Fruit fly (Drosophila melanogaster) whole organism, embryonic: ENCODE data around the gene sinu.

Experiments used
- B-H2 ChIP-seq: fragments of 200-800 bp; sonication (Bioruptor generic); optimal IDR thresholded peaks from 2 replicates; lab custom pipeline; 2018; ENCODE audit warnings: missing biosample characterization, mild to moderate bottlenecking, missing genetic modification characterization
- Bdp1 ChIP-seq: fragments of 200-800 bp; sonication (Bioruptor generic); optimal IDR thresholded peaks from 3 replicates; lab custom pipeline; 2016; ENCODE audit warnings: missing biosample characterization, missing genetic modification characterization
- CG11398 ChIP-seq: fragments of 200-800 bp; sonication (Bioruptor generic); optimal IDR thresholded peaks from 2 replicates; lab custom pipeline; 2016; ENCODE audit warnings: missing biosample characterization, missing genetic modification characterization
- CG15269 ChIP-seq: fragments of 200-800 bp; sonication (Bioruptor generic); optimal IDR thresholded peaks from 2 replicates; lab custom pipeline; 2018; ENCODE audit warnings: missing biosample characterization, mild to moderate bottlenecking, missing genetic modification characterization, moderate library complexity
- CG15514 ChIP-seq: fragments of 200-800 bp; sonication (Bioruptor generic); optimal IDR thresholded peaks from 3 replicates; lab custom pipeline; 2017; ENCODE audit warnings: missing biosample characterization, missing genetic modification characterization, mild to moderate bottlenecking, moderate library complexity, missing genetic modification reagents
- CG16815 ChIP-seq: fragments of 200-800 bp; sonication (Bioruptor generic); optimal IDR thresholded peaks from 3 replicates; lab custom pipeline; 2017; ENCODE audit warnings: missing biosample characterization, mild to moderate bottlenecking, missing genetic modification characterization
- CG17328 ChIP-seq: fragments of 200-800 bp; sonication (Bioruptor generic); IDR thresholded peaks from 2 replicates; pipeline ENCODE4 v1.3.6; 2022; ENCODE audit warnings: missing biosample characterization, missing genetic modification characterization
- CG17912 ChIP-seq: fragments of 200-800 bp; sonication (Bioruptor generic); optimal IDR thresholded peaks from 2 replicates; lab custom pipeline; 2018; ENCODE audit warnings: missing biosample characterization, mild to moderate bottlenecking, missing genetic modification characterization
- CG2712 ChIP-seq: fragments of 200-800 bp; optimal IDR thresholded peaks from 3 replicates; lab custom pipeline; 2019; ENCODE audit warnings: missing biosample characterization, mild to moderate bottlenecking, missing genetic modification characterization, moderate library complexity
- CG3281 ChIP-seq: fragments of 200-800 bp; sonication (Bioruptor generic); optimal IDR thresholded peaks from 3 replicates; lab custom pipeline; 2017; ENCODE audit warnings: missing biosample characterization, mild to moderate bottlenecking, missing genetic modification characterization
- CG3995 ChIP-seq: fragments of 200-800 bp; sonication (Bioruptor generic); optimal IDR thresholded peaks from 3 replicates; lab custom pipeline; 2016; ENCODE audit warnings: missing biosample characterization, missing genetic modification characterization
- CG6791 ChIP-seq: fragments of 200-800 bp; sonication (Bioruptor generic); IDR thresholded peaks from 3 replicates; pipeline ENCODE4 v1.3.6; 2022; ENCODE audit warnings: missing biosample characterization, missing genetic modification characterization; ENCODE audit not compliant: partially characterized antibody
- CG8089 ChIP-seq: fragments of 200-800 bp; sonication (Bioruptor generic); optimal IDR thresholded peaks from 3 replicates; lab custom pipeline; 2016; ENCODE audit warnings: missing biosample characterization, missing genetic modification characterization
- CG8765 ChIP-seq: fragments of 200-800 bp; sonication (Bioruptor generic); IDR thresholded peaks from 2 replicates; pipeline ENCODE4 v1.3.6; 2022; ENCODE audit warnings: missing biosample characterization, missing genetic modification characterization
- CoRest ChIP-seq: fragments of 200-800 bp; sonication (Bioruptor generic); optimal IDR thresholded peaks from 3 replicates; lab custom pipeline; 2018; ENCODE audit warnings: missing biosample characterization, mild to moderate bottlenecking, missing genetic modification characterization, moderate library complexity
- D19B ChIP-seq: fragments of 200-800 bp; sonication (Bioruptor generic); optimal IDR thresholded peaks from 2 replicates; lab custom pipeline; 2017; ENCODE audit warnings: missing biosample characterization, mild to moderate bottlenecking, missing genetic modification characterization
- Dip2 ChIP-seq: fragments of 200-800 bp; sonication (Bioruptor generic); IDR thresholded peaks from 2 replicates; pipeline ENCODE4 v1.3.6; 2022; ENCODE audit warnings: missing biosample characterization, missing genetic modification characterization
- Drgx ChIP-seq: fragments of 200-800 bp; sonication (Bioruptor generic); IDR thresholded peaks from 2 replicates; pipeline ENCODE4 v1.3.6; 2022; ENCODE audit warnings: missing biosample characterization, missing genetic modification characterization
- Ets65A ChIP-seq: fragments of 200-800 bp; sonication (Bioruptor generic); peaks from one replicate; lab custom pipeline; 2016; ENCODE audit warnings: missing biosample characterization, missing genetic modification characterization
- Ets97D ChIP-seq: fragments of 200-800 bp; sonication (Bioruptor generic); optimal IDR thresholded peaks from 3 replicates; lab custom pipeline; 2016; ENCODE audit warnings: missing biosample characterization, missing genetic modification characterization
- H2.0 ChIP-seq: fragments of 200-800 bp; sonication (Bioruptor generic); IDR thresholded peaks from 2 replicates; pipeline ENCODE4 v1.3.6; 2022; ENCODE audit warnings: missing biosample characterization, missing genetic modification characterization
- HLHmδ ChIP-seq: fragments of 200-800 bp; sonication (Bioruptor generic); optimal IDR thresholded peaks from 2 replicates; lab custom pipeline; 2018; ENCODE audit warnings: missing biosample characterization, mild to moderate bottlenecking, missing genetic modification characterization, moderate library complexity
- Hr3 ChIP-seq: fragments of 200-800 bp; sonication (Bioruptor generic); optimal IDR thresholded peaks from 3 replicates; lab custom pipeline; 2016; ENCODE audit warnings: missing biosample characterization, missing genetic modification characterization
- Max ChIP-seq: fragments of 200-800 bp; sonication (Bioruptor generic); optimal IDR thresholded peaks from 2 replicates; lab custom pipeline; 2016; ENCODE audit warnings: missing biosample characterization, mild to moderate bottlenecking, missing genetic modification characterization
- Med ChIP-seq: fragments of 200-800 bp; sonication (Bioruptor generic); peaks from one replicate; lab custom pipeline; 2016; ENCODE audit warnings: missing biosample characterization, missing genetic modification characterization, mild to moderate bottlenecking, inconsistent platforms, moderate library complexity
- PHDP ChIP-seq: fragments of 200-800 bp; sonication (Bioruptor generic); optimal IDR thresholded peaks from 3 replicates; lab custom pipeline; 2018; ENCODE audit warnings: missing biosample characterization, mild to moderate bottlenecking, missing genetic modification characterization, moderate library complexity
- Ravus ChIP-seq: fragments of 200-800 bp; sonication (Bioruptor generic); IDR thresholded peaks from 2 replicates; pipeline ENCODE4 v1.3.6; 2022; ENCODE audit warnings: missing biosample characterization, missing genetic modification characterization
- Sox100B ChIP-seq: fragments of 200-800 bp; sonication (Bioruptor generic); optimal IDR thresholded peaks from 3 replicates; lab custom pipeline; 2018; ENCODE audit warnings: missing biosample characterization, mild to moderate bottlenecking, missing genetic modification characterization
- Sry-δ ChIP-seq: fragments of 200-800 bp; sonication (Bioruptor generic); optimal IDR thresholded peaks from 2 replicates; lab custom pipeline; 2016; ENCODE audit warnings: missing biosample characterization, missing genetic modification characterization
- Trl ChIP-seq, 3 experiments: fragments of >200 bp in 2 of 3; fragments of 200-800 bp in 1 of 3; sonication (Bioruptor generic) in 1 of 3; optimal IDR thresholded peaks; 2 replicates in 1 of 3; 3 replicates in 2 of 3; lab custom pipeline; 2016 to 2017; ENCODE audit warnings: missing biosample characterization in 1 of 3, missing genetic modification characterization in 1 of 3
- Usf ChIP-seq: fragments of 200-800 bp; sonication (Bioruptor generic); optimal IDR thresholded peaks from 2 replicates; lab custom pipeline; 2017; ENCODE audit warnings: missing genotype, missing biosample characterization, missing genetic modification characterization
- Vsx1 ChIP-seq: fragments of 200-800 bp; sonication (Bioruptor generic); optimal IDR thresholded peaks from 2 replicates; lab custom pipeline; 2017; ENCODE audit warnings: missing biosample characterization, mild to moderate bottlenecking, missing genetic modification characterization, missing genetic modification reagents
- Xrp1 ChIP-seq: fragments of 200-800 bp; sonication (Bioruptor generic); IDR thresholded peaks from 2 replicates; pipeline ENCODE4 v1.3.6; 2022; ENCODE audit warnings: missing biosample characterization, missing genetic modification characterization
- aop ChIP-seq: fragments of 200-800 bp; sonication (Bioruptor generic); IDR thresholded peaks from 2 replicates; pipeline ENCODE4 v1.3.6; 2022; ENCODE audit warnings: missing biosample characterization, missing genetic modification characterization
- ash1 ChIP-seq: fragments of 200-800 bp; sonication (Bioruptor generic); optimal IDR thresholded peaks from 2 replicates; lab custom pipeline; 2018; ENCODE audit warnings: missing biosample characterization, mild to moderate bottlenecking, missing genetic modification characterization
- az2 ChIP-seq: fragments of 200-800 bp; sonication (Bioruptor generic); optimal IDR thresholded peaks from 3 replicates; lab custom pipeline; 2016; ENCODE audit warnings: missing biosample characterization, missing genetic modification characterization
- ems ChIP-seq: fragments of 200-800 bp; sonication (Bioruptor generic); optimal IDR thresholded peaks from 3 replicates; lab custom pipeline; 2016; ENCODE audit warnings: missing biosample characterization, missing genetic modification characterization
- exex ChIP-seq: fragments of 200-800 bp; sonication (Bioruptor generic); optimal IDR thresholded peaks from 4 replicates; lab custom pipeline; 2018; ENCODE audit warnings: missing biosample characterization, mild to moderate bottlenecking, missing genetic modification characterization, moderate library complexity
- fd96Cb ChIP-seq: fragments of 200-800 bp; sonication (Bioruptor generic); optimal IDR thresholded peaks from 2 replicates; lab custom pipeline; 2018; ENCODE audit warnings: missing biosample characterization, mild to moderate bottlenecking, missing genetic modification characterization, moderate library complexity
- kay ChIP-seq: fragments of 200-800 bp; sonication (Bioruptor generic); optimal IDR thresholded peaks from 2 replicates; lab custom pipeline; 2016; ENCODE audit warnings: missing biosample characterization, missing genetic modification characterization
- lab ChIP-seq: fragments of 200-800 bp; sonication (Bioruptor generic); optimal IDR thresholded peaks from 3 replicates; lab custom pipeline; 2017; ENCODE audit warnings: missing biosample characterization, missing genetic modification characterization, mild to moderate bottlenecking, moderate library complexity, missing genetic modification reagents
- maf-S ChIP-seq: fragments of 200-800 bp; sonication (Bioruptor generic); optimal IDR thresholded peaks from 2 replicates; lab custom pipeline; 2016; ENCODE audit warnings: missing biosample characterization, missing genetic modification characterization
- pfk ChIP-seq: fragments of 200-800 bp; sonication (Bioruptor generic); optimal IDR thresholded peaks from 2 replicates; lab custom pipeline; 2018; ENCODE audit warnings: missing biosample characterization, mild to moderate bottlenecking, missing genetic modification characterization, moderate library complexity
- pita ChIP-seq: fragments of 200-800 bp; sonication (Bioruptor generic); optimal IDR thresholded peaks from 2 replicates; lab custom pipeline; 2017; ENCODE audit warnings: missing biosample characterization, mild to moderate bottlenecking, missing genetic modification characterization
- prd ChIP-seq, 3 experiments: fragments of >200 bp in 2 of 3; fragments of 200-800 bp in 1 of 3; sonication (Bioruptor generic) in 1 of 3; optimal IDR thresholded peaks in 2 of 3; IDR thresholded peaks in 1 of 3; 2 replicates in 2 of 3; 3 replicates in 1 of 3; pipeline versions ENCODE4 v1.3.6 to Lab custom; 2017 to 2022; ENCODE audit warnings: missing biosample characterization in 1 of 3, missing genetic modification characterization in 1 of 3
- sug ChIP-seq: fragments of 200-800 bp; optimal IDR thresholded peaks from 2 replicates; lab custom pipeline; 2019; ENCODE audit warnings: missing biosample characterization, mild to moderate bottlenecking, missing genetic modification characterization, moderate library complexity
- tap ChIP-seq: fragments of 200-800 bp; optimal IDR thresholded peaks from 3 replicates; lab custom pipeline; 2019; ENCODE audit warnings: missing biosample characterization, mild to moderate bottlenecking, missing genetic modification characterization, moderate library complexity
- yki ChIP-seq: fragments of >200 bp; optimal IDR thresholded peaks from 3 replicates; lab custom pipeline; 2018

The sinu gene

DNA sequence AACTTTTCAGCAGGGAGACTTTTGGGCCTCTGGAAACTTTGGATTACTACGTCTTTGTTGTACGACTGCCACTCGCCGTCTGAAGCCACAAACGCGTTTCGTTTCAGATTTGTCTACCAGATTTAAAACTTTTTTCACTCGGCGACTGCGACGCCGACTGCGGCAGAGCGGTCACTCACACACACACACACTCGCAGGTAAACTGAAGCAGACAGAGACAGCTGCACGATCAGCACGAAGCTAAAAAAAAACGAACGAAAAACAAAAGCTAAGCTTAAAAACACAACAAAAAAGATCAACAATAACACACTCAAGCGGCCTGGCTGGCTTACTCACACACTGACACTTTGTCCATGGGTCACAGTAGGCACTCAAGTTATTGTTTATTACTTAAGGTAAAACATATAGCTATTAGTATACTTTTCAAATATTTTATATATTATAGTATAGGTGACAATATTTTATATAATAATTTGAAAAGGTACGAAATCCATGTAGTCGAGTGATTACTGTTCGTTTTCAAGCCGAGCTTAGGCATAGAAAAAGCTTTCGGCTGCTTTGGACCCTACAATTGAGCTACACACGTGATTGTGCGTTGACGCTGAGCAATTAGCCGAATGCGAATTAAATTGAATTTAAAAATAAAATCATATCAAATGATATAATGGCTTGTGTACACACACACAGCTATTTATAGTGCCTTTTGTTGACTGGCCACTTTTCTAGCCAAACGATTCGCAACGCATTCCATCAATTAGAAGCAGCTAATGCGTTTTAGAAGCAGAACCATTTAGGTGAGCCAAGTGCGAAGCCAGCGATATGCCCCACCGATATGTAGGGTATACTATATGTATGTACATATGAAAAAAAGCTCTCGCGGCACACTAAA lies 16.1 kb upstream of the sinu start, which contains the start of gene Msr-110 (continued):
- peak; percentile 70 for TF ChIP-seq CG17912 (GFP tag; lab: Kevin White, UChicago)
- TF ChIP-seq Dip2 = peak; percentile 42; the same call in 1 of the 2 replicates
- peak; percentile 93 for TF ChIP-seq CoRest (tag; lab: Kevin White, UChicago)
- TF ChIP-seq CG15514 (GFP tag; lab: Kevin White, UChicago) = peak; percentile 70
- TF ChIP-seq az2 (GFP tag; lab: Kevin White, UChicago) = peak; percentile 79
- peak; percentile 58 for TF ChIP-seq Usf (GFP tag; lab: Kevin White, UChicago)
- peak; percentile 72 for TF ChIP-seq H2.0 (GFP tag; lab: Robert Waterston, UW)
- peak; percentile 37 for TF ChIP-seq CG11398 (GFP tag; lab: Kevin White, UChicago)
- TF ChIP-seq D19B = peak; percentile 83
- TF ChIP-seq fd96Cb (tag; lab: Kevin White, UChicago) = peak; percentile 90
- no peak for TF ChIP-seq pita
- TF ChIP-seq Sox100B = peak; percentile 94
- peak; percentile 32 for TF ChIP-seq Sry-δ (GFP tag; lab: Kevin White, UChicago)
- TF ChIP-seq Trl (optimal IDR thresholded peaks at IDR 0.05; lab: Kevin White, UChicago) = no peak
- TF ChIP-seq Trl (GFP tag; optimal IDR thresholded peaks at IDR 0.05; lab: Kevin White, UChicago) = peak; percentile 55
- TF ChIP-seq Vsx1 (GFP tag; lab: Kevin White, UChicago) = peak; percentile 75
- TF ChIP-seq CG2712 = peak; percentile 88
- peak; percentile 64 for TF ChIP-seq exex
- TF ChIP-seq CG17328 = peak; percentile 73
- TF ChIP-seq sug (tag; lab: Kevin White, UChicago) = peak; percentile 86
- TF ChIP-seq PHDP = peak; percentile 91
- TF ChIP-seq CG8765 (GFP tag; lab: Robert Waterston, UW) = peak; percentile 39; the same call in 1 of the 2 replicates
- peak; percentile 84 for TF ChIP-seq Hr3 (GFP tag; lab: Kevin White, UChicago)
- peak; percentile 89 for TF ChIP-seq CG3281 (GFP tag; lab: Kevin White, UChicago)
- TF ChIP-seq pfk (GFP tag; lab: Kevin White, UChicago) = peak; percentile 19
- peak; percentile 87 for TF ChIP-seq Xrp1 (GFP tag; lab: Robert Waterston, UW)
- TF ChIP-seq Bdp1 (GFP tag; lab: Kevin White, UChicago) = peak; percentile 61
- TF ChIP-seq Med (GFP tag; lab: Kevin White, UChicago) = peak; percentile 95
- no peak for TF ChIP-seq CG6791 (GFP tag; lab: Robert Waterston, UW)
- peak; percentile 89 for TF ChIP-seq tap (tag; lab: Kevin White, UChicago)
- TF ChIP-seq CG8089 = peak; percentile 69
- TF ChIP-seq B-H2 (GFP tag; lab: Kevin White, UChicago) = peak; percentile 86
- peak; percentile 75 for TF ChIP-seq CG16815
- TF ChIP-seq lab (GFP tag; lab: Kevin White, UChicago) = peak; percentile 93
- TF ChIP-seq CG3995 (GFP tag; lab: Kevin White, UChicago) = peak; percentile 49
- TF ChIP-seq CG15269 (tag; lab: Kevin White, UChicago) = peak; percentile 95
- no peak for TF ChIP-seq ash1
- TF ChIP-seq Ets65A (GFP tag; lab: Kevin White, UChicago) = peak; percentile 98
- TF ChIP-seq kay (GFP tag; lab: Kevin White, UChicago) = peak; percentile 57
- TF ChIP-seq Drgx = peak; percentile 97
- TF ChIP-seq Ets97D (GFP tag; lab: Kevin White, UChicago) = peak; percentile 29
- no peak for TF ChIP-seq yki (lab: Kevin White, UChicago)
- 0 out of 2 replicates have a peak, but pooled peaks have one; percentile 36 for TF ChIP-seq aop (GFP tag; lab: Robert Waterston, UW)
- TF ChIP-seq HLHmδ (GFP tag; lab: Kevin White, UChicago) = no peak
- no peak for TF ChIP-seq prd (optimal IDR thresholded peaks at IDR 0.05; lab: Kevin White, UChicago)
- TF ChIP-seq prd (GFP tag; IDR thresholded peaks at IDR 0.05; lab: Robert Waterston, UW) = peak; percentile 89
- TF ChIP-seq Max (GFP tag; lab: Kevin White, UChicago) = peak; percentile 64
- TF ChIP-seq maf-S = peak; percentile 59
- TF ChIP-seq Ravus = peak; percentile 56
- TF ChIP-seq ems (GFP tag; lab: Kevin White, UChicago) = peak; percentile 70
